Worm (Caenorhabditis elegans) whole organism, L4 larva: ENCODE results near the gene F54E2.9.

ENCODE experiments used
- F10B5.3 ChIP-seq: sonication (generic microtip); optimal IDR thresholded peaks from 2 replicates; lab custom pipeline; 2016; ENCODE audit warnings: mild to moderate bottlenecking, missing genetic modification characterization, missing compliant biosample characterization
- F26F4.8 ChIP-seq: fragments of 200-800 bp; sonication (Bioruptor generic); conservative IDR thresholded peaks from 2 replicates; pipeline ENCODE4 v1.3.6; 2022; ENCODE audit warnings: missing genetic modification characterization, missing compliant biosample characterization
- F49E8.2 ChIP-seq: sonication (generic microtip); optimal IDR thresholded peaks from 2 replicates; lab custom pipeline; 2016; ENCODE audit warnings: missing compliant biosample characterization, mild to moderate bottlenecking, missing genetic modification characterization, borderline replicate concordance
- T26A8.4 ChIP-seq: fragments of 200-800 bp; sonication (Bioruptor generic); IDR thresholded peaks from 2 replicates; pipeline ENCODE4 v1.3.6; 2022; ENCODE audit warnings: missing genetic modification characterization, missing compliant biosample characterization
- Y48G9A.11 ChIP-seq: fragments of 200-800 bp; sonication (Bioruptor generic); IDR thresholded peaks from 2 replicates; pipeline ENCODE4 v1.3.6; 2022; ENCODE audit warnings: missing genetic modification reagents, missing genetic modification characterization, missing compliant biosample characterization
- ZK337.2 ChIP-seq: fragments of 200-800 bp; sonication (Bioruptor generic); IDR thresholded peaks from 2 replicates; pipeline ENCODE4 v1.3.6; 2022; ENCODE audit warnings: missing genetic modification reagents, missing genetic modification characterization, missing compliant biosample characterization
- ZK546.5 ChIP-seq, 2 experiments: sonication (generic microtip); optimal IDR thresholded peaks; 2 replicates each; lab custom pipeline; 2017; ENCODE audit warnings: missing biosample characterization in 2 of 2, missing genetic modification characterization in 2 of 2
- aha-1 ChIP-seq: fragments of 150-350 bp; peaks from one replicate; lab custom pipeline; 2014; ENCODE audit warnings: missing biosample characterization, missing genetic modification characterization
- ceh-62 ChIP-seq: sonication (generic microtip); optimal IDR thresholded peaks from 2 replicates; lab custom pipeline; 2017; ENCODE audit warnings: missing biosample characterization, missing genetic modification characterization
- ctbp-1 ChIP-seq: fragments of 200-800 bp; sonication (Bioruptor generic); IDR thresholded peaks from 2 replicates; pipeline ENCODE4 v1.3.6; 2022; ENCODE audit warnings: missing genetic modification reagents, missing genetic modification characterization, missing compliant biosample characterization
- daf-12 ChIP-seq: fragments of 150-350 bp; optimal IDR thresholded peaks from 2 replicates; lab custom pipeline; 2014; ENCODE audit warnings: missing biosample characterization, missing genetic modification reagents, missing genetic modification characterization
- daf-8 ChIP-seq: fragments of 200-800 bp; sonication (Bioruptor generic); IDR thresholded peaks from 2 replicates; pipeline ENCODE4 v1.3.6; 2022; ENCODE audit warnings: missing genetic modification characterization, missing compliant biosample characterization
- fkh-10 ChIP-seq: fragments of 150-350 bp; optimal IDR thresholded peaks from 2 replicates; lab custom pipeline; 2014; ENCODE audit warnings: missing biosample characterization, missing genetic modification reagents, missing genetic modification characterization
- hlh-30 ChIP-seq: sonication (generic microtip); optimal IDR thresholded peaks from 2 replicates; lab custom pipeline; 2017; ENCODE audit warnings: antibody characterized with exemption, mild to moderate bottlenecking, missing genetic modification characterization, missing compliant biosample characterization; ENCODE audit not compliant: insufficient read depth
- hmg-1.1 ChIP-seq: fragments of 200-800 bp; sonication (Bioruptor generic); IDR thresholded peaks from 2 replicates; pipeline ENCODE4 v1.3.6; 2022; ENCODE audit warnings: missing genetic modification reagents, missing genetic modification characterization, missing compliant biosample characterization
- jun-1 ChIP-seq: fragments of 150-350 bp; optimal IDR thresholded peaks from 2 replicates; lab custom pipeline; 2014; ENCODE audit warnings: missing biosample characterization, missing genetic modification reagents, missing genetic modification characterization
- lin-13 ChIP-seq: fragments of 150-350 bp; optimal IDR thresholded peaks from 2 replicates; lab custom pipeline; 2014; ENCODE audit warnings: missing biosample characterization, missing genetic modification reagents, missing genetic modification characterization
- lin-38 ChIP-seq: fragments of 200-800 bp; sonication (Bioruptor generic); IDR thresholded peaks from 2 replicates; pipeline ENCODE4 v1.3.6; 2022; ENCODE audit warnings: missing genetic modification reagents, missing genetic modification characterization, missing compliant biosample characterization
- madf-5 ChIP-seq, 2 experiments: fragments of 200-800 bp; sonication (Bioruptor generic); IDR thresholded peaks; 2 replicates each; pipeline ENCODE4 v1.3.6; 2022; ENCODE audit warnings: missing compliant biosample characterization in 2 of 2, missing genetic modification characterization in 2 of 2
- madf-9 ChIP-seq: fragments of 200-800 bp; sonication (Bioruptor generic); conservative IDR thresholded peaks from 2 replicates; pipeline ENCODE4 v1.3.6; 2022; ENCODE audit warnings: missing genetic modification reagents, missing genetic modification characterization, missing compliant biosample characterization
- mxl-2 ChIP-seq: fragments of 200-800 bp; sonication (Bioruptor generic); conservative IDR thresholded peaks from 2 replicates; pipeline ENCODE4 v1.3.6; 2022; ENCODE audit warnings: missing genetic modification reagents, missing genetic modification characterization, missing compliant biosample characterization
- nhr-11 ChIP-seq: fragments of 150-350 bp; optimal IDR thresholded peaks from 2 replicates; lab custom pipeline; 2014; ENCODE audit warnings: missing biosample characterization, missing genetic modification characterization
- nhr-111 ChIP-seq: fragments of 200-800 bp; sonication (Bioruptor generic); optimal IDR thresholded peaks from 2 replicates; lab custom pipeline; 2018; ENCODE audit warnings: mild to moderate bottlenecking, missing genetic modification characterization, missing compliant biosample characterization
- nhr-237 ChIP-seq: sonication (generic microtip); optimal IDR thresholded peaks from 2 replicates; lab custom pipeline; 2017; ENCODE audit warnings: missing biosample characterization, missing genetic modification characterization
- nhr-41 ChIP-seq: fragments of 200-800 bp; sonication (Bioruptor generic); IDR thresholded peaks from 2 replicates; pipeline ENCODE4 v1.3.6; 2022; ENCODE audit warnings: missing genetic modification reagents, missing genetic modification characterization, missing compliant biosample characterization
- nhr-6 ChIP-seq: fragments of 150-350 bp; optimal IDR thresholded peaks from 2 replicates; lab custom pipeline; 2014; ENCODE audit warnings: missing biosample characterization, missing genetic modification characterization
- nhr-76 ChIP-seq: fragments of 150-350 bp; optimal IDR thresholded peaks from 2 replicates; lab custom pipeline; 2014; ENCODE audit warnings: missing biosample characterization, missing genetic modification characterization
- nhr-77 ChIP-seq: fragments of 150-350 bp; optimal IDR thresholded peaks from 2 replicates; lab custom pipeline; 2014; ENCODE audit warnings: missing biosample characterization, missing genetic modification characterization
- rbr-2 ChIP-seq: sonication (generic microtip); optimal IDR thresholded peaks from 2 replicates; lab custom pipeline; 2016; ENCODE audit warnings: missing genotype, missing genetic modification characterization, missing compliant biosample characterization
- skn-1 ChIP-seq: fragments of 150-350 bp; optimal IDR thresholded peaks from 2 replicates; lab custom pipeline; 2014; ENCODE audit warnings: missing biosample characterization, missing genetic modification characterization
- spr-3 ChIP-seq: fragments of 200-800 bp; sonication (Bioruptor generic); optimal IDR thresholded peaks from 2 replicates; lab custom pipeline; 2018; ENCODE audit warnings: mild to moderate bottlenecking, missing genetic modification characterization, missing compliant biosample characterization
- unc-62 ChIP-seq, 3 experiments: fragments of 150-350 bp in 1 of 3; sonication (generic microtip); optimal IDR thresholded peaks in 2 of 3; peaks in 1 of 3; 1 replicate in 1 of 3; 2 replicates in 2 of 3; lab custom pipeline; 2014 to 2017; ENCODE audit warnings: missing biosample characterization in 3 of 3, missing genetic modification characterization in 3 of 3, missing genetic modification reagents in 3 of 3, missing genotype in 1 of 3
- vab-7 ChIP-seq: fragments of 200-800 bp; sonication (Bioruptor generic); IDR thresholded peaks from 2 replicates; pipeline ENCODE4 v1.3.6; 2022; ENCODE audit warnings: missing genetic modification reagents, missing genetic modification characterization, missing compliant biosample characterization
- ztf-7 ChIP-seq: fragments of 150-350 bp; optimal IDR thresholded peaks from 2 replicates; lab custom pipeline; 2014; ENCODE audit warnings: missing biosample characterization, missing genetic modification characterization

Gene F54E2.9

DNA sequence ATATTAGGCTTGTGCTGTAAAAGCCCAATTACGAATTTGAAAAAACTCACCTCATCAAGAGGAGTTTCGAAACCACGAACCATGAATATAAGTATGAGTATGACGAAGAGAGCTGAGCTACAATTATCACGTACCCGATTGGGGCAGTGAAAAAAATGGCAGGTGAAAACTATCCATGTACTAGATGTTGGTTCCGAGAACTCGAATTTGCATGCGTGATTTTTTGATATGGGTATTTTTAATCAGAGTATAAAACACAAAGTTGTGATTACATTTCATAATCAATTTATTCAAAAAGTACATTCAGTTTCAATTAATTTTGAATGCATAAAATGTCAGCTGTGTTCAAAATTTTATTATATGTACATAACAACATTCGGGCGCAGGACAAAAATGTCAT is at the start of gene F54E2.9:
F54E2.9 (minus strand) TSS at position 132 of the 400 bp plus-strand sequence.
- TF ChIP-seq daf-12 (tag; lab: Kevin White, UChicago) (no peak), lin-13 (GFP tag; lab: Kevin White, UChicago) (no peak), vab-7 (GFP tag; lab: Robert Waterston, UW) (no peak), hlh-30 (tag; lab: Kevin White, UChicago) (no peak), ctbp-1 (GFP tag; lab: Robert Waterston, UW) (no peak), nhr-6 (tag; lab: Kevin White, UChicago) (no peak), fkh-10 (GFP tag; lab: Kevin White, UChicago) (no peak), jun-1 (tag; lab: Kevin White, UChicago) (no peak), nhr-11 (tag; lab: Kevin White, UChicago) (no peak), F49E8.2 (tag; lab: Kevin White, UChicago) (no peak), hmg-1.1 (no peak)

DNA sequence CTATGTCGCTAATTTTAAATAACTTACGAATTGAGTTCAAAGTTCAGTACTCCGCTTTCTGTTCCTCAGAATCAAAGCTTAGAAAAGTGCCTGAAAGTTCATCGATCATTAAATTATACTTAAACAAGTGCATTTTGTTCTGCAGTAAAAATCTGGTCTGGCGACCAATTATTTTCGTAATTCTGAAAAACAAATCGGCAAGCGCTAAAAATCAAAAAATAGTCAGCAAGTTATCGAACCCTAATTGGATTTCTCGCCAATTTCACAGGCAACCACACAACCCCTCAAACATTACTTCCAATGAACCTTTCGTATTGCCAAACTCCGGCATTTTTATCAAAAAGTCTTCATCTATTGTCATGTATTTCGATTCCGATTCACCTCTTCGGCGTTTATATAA is 49.2 kb upstream of the F54E2.9 start, which contains the start of gene srh-272:
srh-272 (plus strand) TSS at position 301 of the 400 bp plus-strand sequence.
- TF ChIP-seq nhr-237 = no peak
- TF ChIP-seq mxl-2 = no peak
- no peak for TF ChIP-seq nhr-111 (GFP tag; lab: Kevin White, UChicago)
- no peak for TF ChIP-seq F26F4.8
- TF ChIP-seq ceh-62 = no peak

DNA sequence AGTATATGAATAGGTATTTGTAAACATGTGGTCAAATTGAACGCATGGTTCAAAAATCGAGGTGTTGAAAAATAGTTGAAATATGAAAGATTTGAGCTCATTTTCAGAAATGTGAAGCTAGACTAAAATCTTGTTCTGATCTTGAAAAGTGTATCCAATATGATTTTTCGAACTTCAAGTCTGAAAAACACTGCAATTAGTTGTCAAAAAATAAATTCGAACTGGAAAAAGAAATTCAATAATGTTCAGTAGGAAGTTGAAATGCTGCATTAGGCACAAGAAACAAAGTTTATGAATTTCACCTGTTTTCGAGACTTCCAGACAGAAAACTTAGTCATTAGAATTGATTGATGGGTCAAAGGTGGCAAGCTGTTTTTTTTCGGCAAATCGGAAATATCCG is 47.7 kb upstream of the F54E2.9 start, which contains the start of gene srh-270:
srh-270 (minus strand) TSS at position 101 of the 400 bp plus-strand sequence.
- TF ChIP-seq T26A8.4 (no peak), unc-62 (GFP tag; optimal IDR thresholded peaks at IDR 0.05 in 1 of 2; lab: Kevin White, UChicago) (peak in 1 of 2 experiments; percentile 17), unc-62 (tag; optimal IDR thresholded peaks at IDR 0.05; lab: Kevin White, UChicago) (no peak), daf-8 (GFP tag; lab: Robert Waterston, UW) (no peak), ZK337.2 (GFP tag; lab: Robert Waterston, UW) (no peak), daf-12 (tag; lab: Kevin White, UChicago) (no peak), nhr-41 (GFP tag; lab: Robert Waterston, UW) (no peak), madf-5 (GFP tag; IDR thresholded peaks at IDR 0.05; lab: Robert Waterston, UW) (no peak), spr-3 (GFP tag; lab: Kevin White, UChicago) (no peak), lin-38 (no peak), rbr-2 (tag; lab: Kevin White, UChicago) (no peak), madf-9 (no peak), Y48G9A.11 (no peak), aha-1 (tag; lab: Kevin White, UChicago) (peak; percentile 2), skn-1 (tag; lab: Kevin White, UChicago) (no peak), ztf-7 (no peak)

DNA sequence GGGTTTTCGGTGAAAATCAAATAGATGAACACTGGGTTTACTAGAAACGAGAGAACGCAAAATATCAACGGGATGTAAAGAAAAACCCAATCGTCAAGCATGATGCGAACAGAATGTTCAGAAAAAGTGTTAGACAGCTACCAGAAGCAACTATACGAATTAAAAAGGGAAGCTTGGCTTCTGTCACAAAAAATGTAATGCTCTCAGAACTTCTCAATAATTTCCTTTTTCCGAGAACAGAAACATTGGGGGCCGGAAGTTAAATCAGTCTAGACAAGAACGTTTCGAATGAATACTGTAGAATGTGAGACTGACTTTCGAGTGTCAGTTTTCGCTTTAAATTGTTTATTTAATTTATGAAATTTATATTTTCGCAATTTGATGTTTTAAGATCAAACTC is 46.0 kb upstream of the F54E2.9 start, which contains the start of gene srj-54:
srj-54 (minus strand) TSS at position 101 of the 400 bp plus-strand sequence.
- peak in 1 of 2 experiments; percentile 74 for TF ChIP-seq unc-62 (GFP tag; optimal IDR thresholded peaks at IDR 0.05 in 1 of 2; lab: Kevin White, UChicago)
- no peak for TF ChIP-seq unc-62 (tag; optimal IDR thresholded peaks at IDR 0.05; lab: Kevin White, UChicago)
- no peak for TF ChIP-seq ZK546.5 (tag; optimal IDR thresholded peaks at IDR 0.05; lab: Kevin White, UChicago)

DNA sequence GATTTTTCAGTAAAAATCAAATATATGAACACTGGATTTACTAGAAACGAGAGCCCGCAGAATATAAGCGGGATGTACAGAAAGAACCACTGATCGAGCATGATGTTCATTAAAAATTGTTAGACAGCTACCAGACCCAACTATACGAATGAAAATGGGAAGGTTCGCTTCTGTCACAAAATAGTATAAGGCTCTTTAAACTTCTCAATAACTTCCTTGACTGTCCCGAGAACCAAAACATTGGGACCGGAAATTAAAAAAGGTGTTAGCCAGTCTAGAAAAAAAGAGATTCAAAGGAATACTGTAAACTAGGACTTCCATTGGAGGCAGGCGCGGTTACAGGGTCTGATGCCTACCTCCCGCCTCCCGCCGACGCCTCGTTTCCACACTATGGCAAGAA is 44.1 kb upstream of the F54E2.9 start, which contains the start of gene srj-55:
srj-55 (minus strand) TSS at position 101 of the 400 bp plus-strand sequence.
- no peak for TF ChIP-seq nhr-76
- no peak for TF ChIP-seq nhr-77 (tag; lab: Kevin White, UChicago)
- TF ChIP-seq F10B5.3 (tag; lab: Kevin White, UChicago) = no peak
